Worm (Caenorhabditis elegans): ENCODE results near the gene F42F12.4.

Gene F42F12.4

DNA sequence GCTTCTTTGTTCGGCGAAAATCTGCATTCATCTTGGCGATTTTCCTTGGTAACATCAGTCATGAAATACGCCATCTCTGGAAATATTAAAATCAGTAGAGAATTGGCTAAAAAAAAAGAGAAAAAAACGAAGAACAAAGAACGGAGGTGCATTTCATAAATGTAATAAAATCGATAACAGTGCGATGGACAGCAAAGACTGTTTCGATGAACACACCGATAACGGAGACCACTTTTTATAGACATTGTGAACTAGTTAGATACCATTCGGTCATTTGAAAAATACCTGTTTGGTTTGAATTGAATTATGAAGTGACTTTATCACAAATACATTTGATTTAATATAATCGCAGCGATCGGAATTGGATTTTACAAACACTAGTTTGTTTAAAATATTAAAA lies at the start of gene F42F12.4:
F42F12.4 (minus strand) TSS at position 76 of the 400 bp plus-strand sequence.
- TF ChIP-seq ztf-23 (GFP tag; IDR thresholded peaks at IDR 0.05) (no peak), klf-2 (GFP tag; conservative IDR thresholded peaks at IDR 0.05) (no peak), ref-1 (GFP tag; conservative IDR thresholded peaks at IDR 0.05) (no peak), cog-1 (tag; optimal IDR thresholded peaks at IDR 0.05) (no peak), ztf-29 (GFP tag; IDR thresholded peaks at IDR 0.05) (no peak), T22C8.4 (GFP tag; IDR thresholded peaks at IDR 0.05) (no peak), tab-1 (GFP tag; IDR thresholded peaks at IDR 0.05) (no peak), med-1 (GFP tag; optimal IDR thresholded peaks at IDR 0.05; ENCODE audit: insufficient read depth) (no peak), flt-1 (GFP tag; IDR thresholded peaks at IDR 0.05) (no peak)

- TF ChIP-seq cog-1 (tag; optimal IDR thresholded peaks at IDR 0.05), result peak; percentile 94
- no peak for TF ChIP-seq med-1 (GFP tag; optimal IDR thresholded peaks at IDR 0.05; ENCODE audit: insufficient read depth)
Observed at ce11 chrX:12393786-12394308, 41.1 kb upstream of the F42F12.4 start, which contains the start of gene F17E5.2. F17E5.2 (plus strand) TSS chrX:12394258.

- TF ChIP-seq ztf-29 (GFP tag; IDR thresholded peaks at IDR 0.05), result no peak
- no peak for TF ChIP-seq med-1 (GFP tag; optimal IDR thresholded peaks at IDR 0.05; ENCODE audit: insufficient read depth)
- no peak for TF ChIP-seq ref-1 (GFP tag; conservative IDR thresholded peaks at IDR 0.05)
- TF ChIP-seq ztf-23 (GFP tag; IDR thresholded peaks at IDR 0.05), result no peak
- no peak for TF ChIP-seq flt-1 (GFP tag; IDR thresholded peaks at IDR 0.05)
- TF ChIP-seq klf-2 (GFP tag; conservative IDR thresholded peaks at IDR 0.05), result no peak
- no peak for TF ChIP-seq cog-1 (tag; optimal IDR thresholded peaks at IDR 0.05)
- no peak for TF ChIP-seq tab-1 (GFP tag; IDR thresholded peaks at IDR 0.05)
- TF ChIP-seq T22C8.4 (GFP tag; IDR thresholded peaks at IDR 0.05), result no peak
Observed at ce11 chrX:12391380-12391779, 38.6 kb upstream of the F42F12.4 start, which contains the start of gene nekl-3. nekl-3 (minus strand) TSS chrX:12391480.

ce11 chrX:12378293-12378692 lies 25.5 kb upstream of the F42F12.4 start, which contains the start of gene glb-13:
glb-13 (minus strand) TSS chrX:12378393.
- TF ChIP-seq ztf-29 (GFP tag; IDR thresholded peaks at IDR 0.05), result no peak
- TF ChIP-seq ref-1 (GFP tag; conservative IDR thresholded peaks at IDR 0.05), result no peak
- TF ChIP-seq cog-1 (tag; optimal IDR thresholded peaks at IDR 0.05), result no peak
- TF ChIP-seq T22C8.4 (GFP tag; IDR thresholded peaks at IDR 0.05), result no peak
- TF ChIP-seq ztf-23 (GFP tag; IDR thresholded peaks at IDR 0.05), result no peak
- no peak for TF ChIP-seq klf-2 (GFP tag; conservative IDR thresholded peaks at IDR 0.05)
- no peak for TF ChIP-seq tab-1 (GFP tag; IDR thresholded peaks at IDR 0.05)
- TF ChIP-seq med-1 (GFP tag; optimal IDR thresholded peaks at IDR 0.05; ENCODE audit: insufficient read depth), result no peak
- TF ChIP-seq flt-1 (GFP tag; IDR thresholded peaks at IDR 0.05), result no peak

DNA sequence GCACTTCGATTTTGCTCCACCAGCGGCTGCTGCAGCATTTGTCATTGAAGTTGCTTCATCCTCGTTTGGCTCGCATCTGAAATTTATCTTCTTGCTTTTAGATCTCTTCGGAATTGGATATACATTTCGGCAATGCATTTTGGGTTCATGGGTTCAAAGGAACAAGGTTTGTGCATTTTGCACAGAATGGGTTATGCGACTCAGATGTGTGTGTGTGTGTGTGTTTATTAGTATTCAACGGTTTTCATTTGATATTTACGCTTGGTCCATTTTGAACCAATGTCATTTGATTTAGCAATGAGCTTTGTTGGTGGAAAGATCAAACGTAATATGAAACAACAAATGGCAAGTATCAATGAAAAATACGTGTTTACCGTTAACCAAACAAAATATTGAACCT lies 23.0 kb upstream of the F42F12.4 start:
- TF ChIP-seq ztf-23 (GFP tag; IDR thresholded peaks at IDR 0.05) (no peak), tab-1 (GFP tag; IDR thresholded peaks at IDR 0.05) (no peak), T22C8.4 (GFP tag; IDR thresholded peaks at IDR 0.05) (no peak), ztf-29 (GFP tag; IDR thresholded peaks at IDR 0.05) (no peak), klf-2 (GFP tag; conservative IDR thresholded peaks at IDR 0.05) (no peak), cog-1 (tag; optimal IDR thresholded peaks at IDR 0.05) (no peak), ref-1 (GFP tag; conservative IDR thresholded peaks at IDR 0.05) (no peak), flt-1 (GFP tag; IDR thresholded peaks at IDR 0.05) (no peak), med-1 (GFP tag; optimal IDR thresholded peaks at IDR 0.05; ENCODE audit: insufficient read depth) (no peak)

- TF ChIP-seq tab-1 (GFP tag; IDR thresholded peaks at IDR 0.05) (no peak), ztf-23 (GFP tag; IDR thresholded peaks at IDR 0.05) (no peak)
Observed at ce11 chrX:12371321-12371720, 18.6 kb upstream of the F42F12.4 start, which contains the start of gene rif-1.2. rif-1.2 (minus strand) TSS chrX:12371421.

ce11 chrX:12367498-12367897 lies 14.8 kb upstream of the F42F12.4 start:
- no peak for TF ChIP-seq cog-1 (tag; optimal IDR thresholded peaks at IDR 0.05)
- TF ChIP-seq flt-1 (GFP tag; IDR thresholded peaks at IDR 0.05), result peak; percentile 92
- TF ChIP-seq ztf-23 (GFP tag; IDR thresholded peaks at IDR 0.05), result peak; percentile 85
- TF ChIP-seq T22C8.4 (GFP tag; IDR thresholded peaks at IDR 0.05), result peak; percentile 62
- peak; percentile 81 for TF ChIP-seq tab-1 (GFP tag; IDR thresholded peaks at IDR 0.05)
- TF ChIP-seq ztf-29 (GFP tag; IDR thresholded peaks at IDR 0.05), result peak; percentile 47; the same call in 1 of the 2 replicates
- TF ChIP-seq ref-1 (GFP tag; conservative IDR thresholded peaks at IDR 0.05), result peak; percentile 58; the same call in 1 of the 2 replicates
- TF ChIP-seq klf-2 (GFP tag; conservative IDR thresholded peaks at IDR 0.05), result 0 out of 2 replicates have a peak, but pooled peaks have one; percentile 34
- peak; percentile 21 for TF ChIP-seq med-1 (GFP tag; optimal IDR thresholded peaks at IDR 0.05; ENCODE audit: insufficient read depth)

- TF ChIP-seq med-1 (GFP tag; optimal IDR thresholded peaks at IDR 0.05; ENCODE audit: insufficient read depth) (no peak), flt-1 (GFP tag; IDR thresholded peaks at IDR 0.05) (no peak), ztf-29 (GFP tag; IDR thresholded peaks at IDR 0.05) (no peak), T22C8.4 (GFP tag; IDR thresholded peaks at IDR 0.05) (no peak), ztf-23 (GFP tag; IDR thresholded peaks at IDR 0.05) (no peak), tab-1 (GFP tag; IDR thresholded peaks at IDR 0.05) (no peak), ref-1 (GFP tag; conservative IDR thresholded peaks at IDR 0.05) (no peak), klf-2 (GFP tag; conservative IDR thresholded peaks at IDR 0.05) (no peak)
Observed at ce11 chrX:12365388-12365787, 12.6 kb upstream of the F42F12.4 start, which contains the start of gene F19H6.4. F19H6.4 (plus strand) TSS chrX:12365688.

- TF ChIP-seq ref-1 (GFP tag; conservative IDR thresholded peaks at IDR 0.05) (no peak), ztf-23 (GFP tag; IDR thresholded peaks at IDR 0.05) (no peak), T22C8.4 (GFP tag; IDR thresholded peaks at IDR 0.05) (no peak), flt-1 (GFP tag; IDR thresholded peaks at IDR 0.05) (no peak), cog-1 (tag; optimal IDR thresholded peaks at IDR 0.05) (no peak), klf-2 (GFP tag; conservative IDR thresholded peaks at IDR 0.05) (no peak), ztf-29 (GFP tag; IDR thresholded peaks at IDR 0.05) (no peak), med-1 (GFP tag; optimal IDR thresholded peaks at IDR 0.05; ENCODE audit: insufficient read depth) (no peak), tab-1 (GFP tag; IDR thresholded peaks at IDR 0.05) (no peak)
Observed at ce11 chrX:12364804-12365203, 12.1 kb upstream of the F42F12.4 start, which contains the start of gene F19H6.5. F19H6.5 (minus strand) TSS chrX:12364904.

All from whole organism, midembryonic.